Worm (Caenorhabditis elegans) whole organism, mixed stage, embryonic: Measurements from ENCODE around the gene crn-2.

Source experiments
- M03D4.4 ChIP-seq: sonication (generic microtip); optimal IDR thresholded peaks from 2 replicates; lab custom pipeline; 2017; ENCODE audit warnings: mild to moderate bottlenecking, missing genetic modification characterization, missing compliant biosample characterization
- bed-3 ChIP-seq: fragments of 200-800 bp; sonication (Bioruptor generic); optimal IDR thresholded peaks from 3 replicates; lab custom pipeline; 2018; ENCODE audit warnings: mild to moderate bottlenecking, missing genetic modification characterization, moderate library complexity, missing compliant biosample characterization
- ceh-39 ChIP-seq: fragments of 150-350 bp; optimal IDR thresholded peaks from 2 replicates; lab custom pipeline; 2014; ENCODE audit warnings: missing biosample characterization, missing genetic modification characterization
- ceh-43 ChIP-seq: fragments of 200-800 bp; sonication (Bioruptor generic); optimal IDR thresholded peaks from 2 replicates; lab custom pipeline; 2018; ENCODE audit warnings: mild to moderate bottlenecking, missing genetic modification characterization, moderate library complexity, missing compliant biosample characterization
- ceh-83 ChIP-seq: fragments of 200-800 bp; sonication (Bioruptor generic); optimal IDR thresholded peaks from 2 replicates; lab custom pipeline; 2018; ENCODE audit warnings: mild to moderate bottlenecking, missing genetic modification characterization, missing compliant biosample characterization
- ces-1 ChIP-seq: fragments of 150-350 bp; optimal IDR thresholded peaks from 2 replicates; lab custom pipeline; 2014; ENCODE audit warnings: missing biosample characterization, missing genetic modification reagents, missing genetic modification characterization
- cnd-1 ChIP-seq: fragments of 200-800 bp; sonication (Bioruptor generic); optimal IDR thresholded peaks from 2 replicates; lab custom pipeline; 2018; ENCODE audit warnings: mild to moderate bottlenecking, missing genetic modification characterization, missing compliant biosample characterization
- drap-1 ChIP-seq: fragments of 200-800 bp; sonication (Bioruptor generic); optimal IDR thresholded peaks from 3 replicates; lab custom pipeline; 2018; ENCODE audit warnings: mild to moderate bottlenecking, missing genetic modification characterization, missing compliant biosample characterization
- elt-1 ChIP-seq: sonication (generic microtip); optimal IDR thresholded peaks from 2 replicates; lab custom pipeline; 2017; ENCODE audit warnings: missing genetic modification characterization, mild to moderate bottlenecking, missing compliant biosample characterization, antibody characterized with exemption, moderate library complexity, borderline replicate concordance; ENCODE audit not compliant: insufficient read depth
- elt-3 ChIP-seq: fragments of 150-350 bp; optimal IDR thresholded peaks from 2 replicates; lab custom pipeline; 2014; ENCODE audit warnings: missing biosample characterization, missing genetic modification characterization
- flh-1 ChIP-seq: fragments of 200-800 bp; sonication (Bioruptor generic); optimal IDR thresholded peaks from 2 replicates; lab custom pipeline; 2018; ENCODE audit warnings: mild to moderate bottlenecking, missing genetic modification characterization, moderate library complexity, missing compliant biosample characterization
- ham-2 ChIP-seq: fragments of 200-800 bp; sonication (Bioruptor generic); optimal IDR thresholded peaks from 2 replicates; lab custom pipeline; 2018; ENCODE audit warnings: mild to moderate bottlenecking, missing genetic modification characterization, missing compliant biosample characterization
- hlh-1 ChIP-seq: fragments of 150-350 bp; optimal IDR thresholded peaks from 2 replicates; lab custom pipeline; 2014; ENCODE audit warnings: missing biosample characterization, missing genetic modification reagents, missing genetic modification characterization
- lin-13 ChIP-seq: fragments of 150-350 bp; optimal IDR thresholded peaks from 2 replicates; lab custom pipeline; 2014; ENCODE audit warnings: missing biosample characterization, missing genetic modification characterization
- lsy-2 ChIP-seq: fragments of 150-350 bp; optimal IDR thresholded peaks from 2 replicates; lab custom pipeline; 2014; ENCODE audit warnings: missing biosample characterization, missing genetic modification characterization
- mab-5 ChIP-seq: fragments of 150-350 bp; optimal IDR thresholded peaks from 2 replicates; lab custom pipeline; 2014; ENCODE audit warnings: missing biosample characterization, missing genetic modification characterization
- mep-1 ChIP-seq: fragments of 150-350 bp; optimal IDR thresholded peaks from 2 replicates; lab custom pipeline; 2017; ENCODE audit warnings: missing biosample characterization, missing genetic modification reagents, missing genetic modification characterization, inconsistent platforms
- mls-2 ChIP-seq: sonication (generic microtip); optimal IDR thresholded peaks from 2 replicates; lab custom pipeline; 2016; ENCODE audit warnings: mild to moderate bottlenecking, missing genetic modification characterization, moderate library complexity, missing compliant biosample characterization
- nhr-12 ChIP-seq: fragments of 150-350 bp; optimal IDR thresholded peaks from 2 replicates; lab custom pipeline; 2014; ENCODE audit warnings: missing biosample characterization, missing genetic modification characterization
- nhr-2 ChIP-seq: fragments of 150-350 bp; optimal IDR thresholded peaks from 2 replicates; lab custom pipeline; 2014; ENCODE audit warnings: missing biosample characterization, missing genetic modification characterization
- nhr-237 ChIP-seq: fragments of 150-350 bp; optimal IDR thresholded peaks from 2 replicates; lab custom pipeline; 2014; ENCODE audit warnings: missing biosample characterization, missing genetic modification characterization
- nhr-28 ChIP-seq: fragments of 150-350 bp; optimal IDR thresholded peaks from 2 replicates; lab custom pipeline; 2014; ENCODE audit warnings: missing biosample characterization, missing genetic modification characterization
- nhr-76 ChIP-seq: sonication (generic microtip); optimal IDR thresholded peaks from 2 replicates; lab custom pipeline; 2017; ENCODE audit warnings: missing biosample characterization, missing genetic modification characterization
- pha-4 ChIP-seq: fragments of 150-350 bp; optimal IDR thresholded peaks from 2 replicates; lab custom pipeline; 2018; ENCODE audit warnings: missing biosample characterization, missing genetic modification reagents, missing genetic modification characterization
- sem-2 ChIP-seq: fragments of 200-800 bp; sonication (Bioruptor generic); optimal IDR thresholded peaks from 2 replicates; lab custom pipeline; 2018; ENCODE audit warnings: mild to moderate bottlenecking, missing genetic modification characterization, missing compliant biosample characterization
- snpc-4 ChIP-seq: fragments of 150-350 bp; optimal IDR thresholded peaks from 2 replicates; lab custom pipeline; 2014; ENCODE audit warnings: missing biosample characterization, missing genetic modification characterization
- sptf-1 ChIP-seq: sonication (generic microtip); optimal IDR thresholded peaks from 2 replicates; lab custom pipeline; 2017; ENCODE audit warnings: mild to moderate bottlenecking, missing genetic modification characterization, moderate library complexity, missing compliant biosample characterization
- tbx-8 ChIP-seq: fragments of 200-800 bp; sonication (Bioruptor generic); optimal IDR thresholded peaks from 2 replicates; lab custom pipeline; 2018; ENCODE audit warnings: mild to moderate bottlenecking, missing genetic modification characterization, moderate library complexity, missing compliant biosample characterization
- unc-120 ChIP-seq: sonication (generic microtip); optimal IDR thresholded peaks from 2 replicates; lab custom pipeline; 2017; ENCODE audit warnings: missing genetic modification characterization, missing compliant biosample characterization; ENCODE audit not compliant: poor library complexity, severe bottlenecking
- unc-39 ChIP-seq: fragments of 150-350 bp; optimal IDR thresholded peaks from 2 replicates; lab custom pipeline; 2014; ENCODE audit warnings: missing biosample characterization, missing genetic modification characterization
- zip-8 ChIP-seq: fragments of 150-350 bp; optimal IDR thresholded peaks from 2 replicates; lab custom pipeline; 2014; ENCODE audit warnings: missing biosample characterization, missing genetic modification characterization
- ztf-11 ChIP-seq: fragments of 150-350 bp; optimal IDR thresholded peaks from 2 replicates; lab custom pipeline; 2014; ENCODE audit warnings: missing biosample characterization, missing genetic modification characterization

Gene crn-2

ce11 chrV:5621390-5621789, 27.0 kb downstream of the crn-2 start, which contains the start of gene M03E7.1:
Gene M03E7.1, plus strand, starts transcription at chrV:5621690.
- no peak for TF ChIP-seq drap-1 (GFP tag; lab: Kevin White, UChicago)
- no peak for TF ChIP-seq hlh-1 (tag; lab: Kevin White, UChicago)
- no peak for TF ChIP-seq cnd-1 (tag; lab: Kevin White, UChicago)
- TF ChIP-seq sem-2 (GFP tag; lab: Kevin White, UChicago): no peak
- no peak for TF ChIP-seq elt-3
- TF ChIP-seq ceh-83 (GFP tag; lab: Kevin White, UChicago): no peak
- TF ChIP-seq unc-39: no peak
- no peak for TF ChIP-seq bed-3
- no peak for TF ChIP-seq unc-120 (tag; lab: Kevin White, UChicago)
- no peak for TF ChIP-seq lsy-2
- no peak for TF ChIP-seq pha-4 (tag; lab: Kevin White, UChicago)

DNA sequence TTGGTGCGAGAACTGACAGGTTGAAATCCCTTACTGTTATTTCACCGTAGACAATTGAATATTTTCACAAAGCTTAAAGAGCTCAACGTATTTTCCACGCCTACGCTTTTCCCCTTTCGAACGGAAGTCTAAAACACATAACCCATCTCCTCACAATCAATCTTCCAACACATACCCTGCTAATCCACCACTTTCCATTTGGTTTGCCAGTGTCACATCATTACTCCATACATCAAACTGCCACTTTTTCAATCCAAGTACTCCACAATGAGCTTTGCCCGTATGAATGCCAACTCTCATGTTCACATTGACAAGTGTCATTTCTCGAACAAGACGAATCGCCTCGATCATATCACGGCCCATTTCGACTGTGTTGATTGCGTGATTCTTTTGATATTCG, 33.6 kb downstream of the crn-2 start:
- TF ChIP-seq drap-1 (GFP tag; lab: Kevin White, UChicago) (no peak), nhr-12 (no peak), lsy-2 (no peak), snpc-4 (tag; lab: Kevin White, UChicago) (no peak), sptf-1 (no peak), ceh-43 (GFP tag; lab: Kevin White, UChicago) (no peak), elt-3 (no peak), zip-8 (tag; lab: Kevin White, UChicago) (no peak), flh-1 (GFP tag; lab: Kevin White, UChicago) (no peak), ztf-11 (tag; lab: Kevin White, UChicago) (no peak), hlh-1 (tag; lab: Kevin White, UChicago) (no peak), mep-1 (tag; lab: Kevin White, UChicago) (no peak), sem-2 (GFP tag; lab: Kevin White, UChicago) (no peak), tbx-8 (GFP tag; lab: Kevin White, UChicago) (no peak), nhr-237 (tag; lab: Kevin White, UChicago) (no peak), unc-39 (no peak)
- TF ChIP-seq, all 35 proteins: peak for 0

DNA sequence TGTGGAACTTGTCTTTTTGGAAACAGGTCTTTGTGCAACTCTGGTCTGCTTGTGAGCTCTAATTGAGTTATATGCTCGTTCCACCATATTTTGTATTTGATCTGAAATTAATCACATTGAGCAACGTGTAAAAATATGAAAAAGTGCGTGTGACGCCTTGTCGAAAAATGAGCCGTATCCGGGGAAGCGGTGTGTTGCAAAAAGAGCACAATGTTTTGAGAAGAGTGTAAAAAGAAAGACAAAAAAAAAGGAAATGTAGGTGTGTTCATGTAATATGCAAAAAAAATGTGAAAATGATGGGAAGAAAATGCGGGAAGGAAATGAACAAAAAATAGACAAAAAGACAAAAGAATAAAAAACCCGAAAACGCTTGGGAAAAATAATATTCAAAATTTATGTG, 36.4 kb downstream of the crn-2 start, which contains the start of gene acy-4:
Gene acy-4 (minus strand): TSS at position 101 of the 400 bp plus-strand sequence.
- TF ChIP-seq flh-1 (GFP tag; lab: Kevin White, UChicago) (no peak), elt-3 (no peak), ham-2 (no peak), lin-13 (tag; lab: Kevin White, UChicago) (no peak), mab-5 (no peak), unc-120 (tag; lab: Kevin White, UChicago) (no peak), sptf-1 (no peak), nhr-28 (tag; lab: Kevin White, UChicago) (no peak), mep-1 (tag; lab: Kevin White, UChicago) (no peak)

- TF ChIP-seq nhr-12 (no peak), mep-1 (tag; lab: Kevin White, UChicago) (no peak), mls-2 (no peak), sptf-1 (no peak), elt-1 (tag; lab: Kevin White, UChicago) (no peak), flh-1 (GFP tag; lab: Kevin White, UChicago) (no peak), nhr-76 (tag; lab: Kevin White, UChicago) (no peak), ceh-83 (GFP tag; lab: Kevin White, UChicago) (no peak), bed-3 (no peak), ces-1 (GFP tag; lab: Kevin White, UChicago) (no peak), elt-3 (no peak), tbx-8 (GFP tag; lab: Kevin White, UChicago) (no peak), M03D4.4 (tag; lab: Kevin White, UChicago) (no peak), nhr-237 (tag; lab: Kevin White, UChicago) (no peak), ceh-39 (tag; lab: Kevin White, UChicago) (no peak), nhr-2 (tag; lab: Kevin White, UChicago) (no peak), lin-13 (tag; lab: Kevin White, UChicago) (no peak)
- TF ChIP-seq, all 35 proteins: peak for 0
These were observed 40.0 kb downstream of the crn-2 start for ce11 chrV:5634445-5634844.

DNA sequence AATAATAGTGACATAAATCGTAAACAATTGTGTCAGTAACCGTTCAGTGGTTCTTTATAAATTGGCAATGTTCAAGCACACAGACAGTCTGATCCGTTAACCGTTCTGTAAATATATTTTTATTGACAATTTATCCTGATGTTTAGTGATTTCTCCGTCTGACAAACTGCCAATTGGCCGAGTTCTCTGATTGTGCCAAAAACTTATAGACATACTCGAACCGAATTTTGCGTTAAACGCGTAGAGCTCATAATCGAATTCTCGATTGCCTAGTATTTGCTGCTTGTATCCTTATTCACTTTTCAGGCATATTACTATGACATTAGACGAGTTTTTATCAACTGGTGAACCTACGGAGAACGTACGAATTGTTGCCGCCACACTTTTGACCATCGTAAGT, 49.8 kb downstream of the crn-2 start, which contains the start of gene srx-117:
Gene srx-117 (plus strand): TSS at position 301 of the 400 bp plus-strand sequence.
- TF ChIP-seq bed-3: no peak
- TF ChIP-seq pha-4 (tag; lab: Kevin White, UChicago): no peak
- no peak for TF ChIP-seq ham-2
